Worm (Caenorhabditis elegans) whole organism, late embryonic: ENCODE measurements around the gene ZK757.1.

ENCODE experiments used
- dve-1 ChIP-seq: sonication (generic microtip); optimal IDR thresholded peaks from 2 replicates; lab custom pipeline; 2017; ENCODE audit warnings: antibody characterized with exemption, mild to moderate bottlenecking, missing genetic modification characterization, missing compliant biosample characterization
- pqm-1 ChIP-seq: sonication (generic microtip); optimal IDR thresholded peaks from 2 replicates; lab custom pipeline; 2016; ENCODE audit warnings: missing genetic modification characterization, missing compliant biosample characterization

ce11 chrIII:9859133-9859775 is 11.7 kb downstream of the ZK757.1 start, which contains the start of gene gpdh-2:
- TF ChIP-seq dve-1: no peak
- no peak for TF ChIP-seq pqm-1
